Fruit fly (Drosophila melanogaster) whole organism, wandering third instar larva: ENCODE data around the gene Golgin104.

Experiments used
- CG9705 ChIP-seq: fragments of 200-800 bp; sonication (Bioruptor generic); optimal IDR thresholded peaks from 2 replicates; lab custom pipeline; 2018; ENCODE audit warnings: missing biosample characterization, mild to moderate bottlenecking, missing genetic modification characterization
- GATAd ChIP-seq: sonication (Bioruptor generic); optimal IDR thresholded peaks from 2 replicates; lab custom pipeline; 2016; ENCODE audit warnings: missing biosample characterization, missing genetic modification characterization
- Hnf4 ChIP-seq: fragments of 200-800 bp; sonication (Bioruptor generic); optimal IDR thresholded peaks from 2 replicates; lab custom pipeline; 2016; ENCODE audit warnings: missing biosample characterization, mild to moderate bottlenecking, missing genetic modification characterization
- Jra ChIP-seq: sonication (Bioruptor generic); optimal IDR thresholded peaks from 2 replicates; lab custom pipeline; 2016; ENCODE audit warnings: missing biosample characterization, missing genetic modification characterization
- N ChIP-seq: fragments of >200 bp; optimal IDR thresholded peaks from 2 replicates; lab custom pipeline; 2018; ENCODE audit warnings: missing biosample characterization, missing external identifiers, missing genetic modification characterization
- Vsx2 ChIP-seq: fragments of 200-300, 225-300 bp; sonication (Bioruptor generic); optimal IDR thresholded peaks from 2 replicates; lab custom pipeline; 2018; ENCODE audit warnings: missing biosample characterization, missing genetic modification characterization; ENCODE audit not compliant: partially characterized antibody
- brk ChIP-seq: fragments of 200-800 bp; sonication (Bioruptor generic); optimal IDR thresholded peaks from 2 replicates; lab custom pipeline; 2016; ENCODE audit warnings: missing biosample characterization, mild to moderate bottlenecking, missing genetic modification characterization
- dl ChIP-seq, 2 experiments: fragments of 175-275, 200-275 bp in 1 of 2; fragments of 200-275 bp in 1 of 2; sonication (Bioruptor generic); optimal IDR thresholded peaks; lab custom pipeline; 2018; ENCODE audit warnings: mild to moderate bottlenecking in 2 of 2, missing biosample characterization in 2 of 2, missing genetic modification characterization in 2 of 2, moderate library complexity in 2 of 2; ENCODE audit not compliant: partially characterized antibody in 2 of 2, insufficient read depth in 1 of 2
- dmrt93B ChIP-seq: fragments of 200-800 bp; sonication (Bioruptor generic); optimal IDR thresholded peaks from 2 replicates; lab custom pipeline; 2018; ENCODE audit warnings: missing biosample characterization, mild to moderate bottlenecking, missing genetic modification characterization
- pan ChIP-seq: fragments of >200 bp; optimal IDR thresholded peaks from 2 replicates; lab custom pipeline; 2017
- psq ChIP-seq: fragments of 200-800 bp; sonication (Bioruptor generic); optimal IDR thresholded peaks from 3 replicates; lab custom pipeline; 2017; ENCODE audit warnings: missing biosample characterization, mild to moderate bottlenecking, missing genetic modification characterization, moderate library complexity
- rgr ChIP-seq: fragments of 200-800 bp; sonication (Bioruptor generic); optimal IDR thresholded peaks from 3 replicates; lab custom pipeline; 2016; ENCODE audit warnings: missing biosample characterization, mild to moderate bottlenecking, missing genetic modification characterization
- tai ChIP-seq: sonication (Bioruptor generic); optimal IDR thresholded peaks from 2 replicates; lab custom pipeline; 2016; ENCODE audit warnings: missing biosample characterization, missing genetic modification characterization
- usp ChIP-seq: fragments of >200 bp; optimal IDR thresholded peaks from 2 replicates; lab custom pipeline; 2017; ENCODE audit warnings: missing biosample characterization, missing genetic modification characterization

dm6 chr3L:16364599-16364998 lies 12.8 kb upstream of the Golgin104 start, which contains the start of gene Cpr72Eb:
- TF ChIP-seq GATAd, result no peak
- no peak for TF ChIP-seq pan (lab: Kevin White, UChicago)
- no peak for TF ChIP-seq CG9705 (GFP tag; lab: Kevin White, UChicago)
- TF ChIP-seq brk, result no peak
- TF ChIP-seq Hnf4, result no peak
- TF ChIP-seq tai (GFP tag; lab: Kevin White, UChicago), result no peak
- no peak for TF ChIP-seq Jra
- TF ChIP-seq dl (GFP tag; optimal IDR thresholded peaks at IDR 0.05; lab: Kevin White, UChicago; ENCODE audit: insufficient read depth in 1 of 2, partially characterized antibody in 2 of 2), result no peak
- TF ChIP-seq Vsx2, result no peak
- TF ChIP-seq rgr (GFP tag; lab: Kevin White, UChicago), result no peak
- TF ChIP-seq psq, result no peak
- TF ChIP-seq usp (GFP tag; lab: Kevin White, UChicago), result no peak
- TF ChIP-seq dmrt93B (GFP tag; lab: Kevin White, UChicago), result no peak
- TF ChIP-seq N (GFP tag; lab: Kevin White, UChicago), result no peak
